Worm (Caenorhabditis elegans) whole organism, early embryonic: ENCODE data around the gene srd-26.

Experiments
- ama-1 ChIP-seq: fragments of 150-350 bp; optimal IDR thresholded peaks from 2 replicates; lab custom pipeline; 2014
- flt-1 ChIP-seq: fragments of 200-800 bp; sonication (Bioruptor generic); IDR thresholded peaks from 2 replicates; pipeline ENCODE4 v1.3.6; 2022; ENCODE audit warnings: missing genetic modification characterization, missing compliant biosample characterization
- hmg-4 ChIP-seq: fragments of 200-800 bp; sonication (Bioruptor generic); optimal IDR thresholded peaks from 2 replicates; lab custom pipeline; 2018; ENCODE audit warnings: mild to moderate bottlenecking, missing genetic modification characterization, missing compliant biosample characterization

DNA sequence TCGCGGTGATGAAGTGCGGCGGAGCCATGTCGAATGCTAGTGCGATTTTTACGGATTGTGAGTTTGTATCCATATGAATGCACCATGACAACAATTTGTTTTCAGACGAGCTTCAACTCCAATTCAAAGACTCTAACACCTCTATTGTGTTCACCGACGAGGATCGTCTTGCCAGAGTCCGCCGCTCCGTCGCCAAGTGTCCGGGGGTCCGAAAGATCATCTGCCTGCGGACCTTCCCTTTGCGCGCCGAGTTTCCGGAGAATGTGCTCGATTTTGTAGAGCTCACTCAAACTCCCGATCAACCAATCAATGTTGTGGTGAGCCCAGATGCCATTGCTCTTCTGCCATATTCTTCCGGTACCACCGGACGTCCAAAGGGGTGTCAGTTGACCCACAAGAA is 15.7 kb downstream of the srd-26 start:
- no peak for TF ChIP-seq flt-1 (GFP tag; lab: Robert Waterston, UW)
- TF ChIP-seq hmg-4 (GFP tag; lab: Kevin White, UChicago): no peak
- no peak for TF ChIP-seq ama-1 (lab: Kevin White, UChicago)
